Worm (Caenorhabditis elegans) whole organism, L2 larva: ENCODE data around the gene sri-61.
A peak's percentile ranks its signal among the peaks of the same experiment; 100 is the strongest.

Source experiments
- C34F6.9 ChIP-seq: fragments of 150-350 bp; optimal IDR thresholded peaks from 2 replicates; lab custom pipeline; 2014; ENCODE audit warnings: missing biosample characterization, missing genetic modification characterization
- Y55F3AM.14 ChIP-seq: fragments of 200-800 bp; sonication (Bioruptor generic); optimal IDR thresholded peaks from 2 replicates; lab custom pipeline; 2018; ENCODE audit warnings: mild to moderate bottlenecking, missing genetic modification characterization, missing compliant biosample characterization
- ZK546.5 ChIP-seq: sonication (generic microtip); optimal IDR thresholded peaks from 2 replicates; lab custom pipeline; 2017; ENCODE audit warnings: missing biosample characterization, missing genetic modification characterization
- alr-1 ChIP-seq: fragments of 150-350 bp; optimal IDR thresholded peaks from 2 replicates; lab custom pipeline; 2014; ENCODE audit warnings: missing biosample characterization, missing genetic modification characterization
- aly-2 ChIP-seq: fragments of 150-350 bp; optimal IDR thresholded peaks from 2 replicates; lab custom pipeline; 2014; ENCODE audit warnings: missing biosample characterization, missing genetic modification characterization
- ama-1 ChIP-seq: fragments of 150-350 bp; optimal IDR thresholded peaks from 2 replicates; lab custom pipeline; 2018; ENCODE audit warnings: inconsistent platforms
- blmp-1 ChIP-seq: sonication (generic microtip); optimal IDR thresholded peaks from 2 replicates; lab custom pipeline; 2017; ENCODE audit warnings: missing genetic modification characterization, mild to moderate bottlenecking, missing compliant biosample characterization, antibody characterized with exemption, moderate library complexity; ENCODE audit not compliant: insufficient read depth
- crh-2 ChIP-seq: sonication (generic microtip); optimal IDR thresholded peaks from 2 replicates; lab custom pipeline; 2017; ENCODE audit warnings: missing biosample characterization, missing genetic modification characterization
- dmd-4 ChIP-seq: sonication (generic microtip); optimal IDR thresholded peaks from 2 replicates; lab custom pipeline; 2017; ENCODE audit warnings: missing biosample characterization, missing genetic modification characterization
- elt-3 ChIP-seq: sonication (generic microtip); optimal IDR thresholded peaks from 2 replicates; lab custom pipeline; 2017; ENCODE audit warnings: missing biosample characterization, missing genetic modification characterization
- gmeb-1 ChIP-seq: fragments of 150-350 bp; optimal IDR thresholded peaks from 2 replicates; lab custom pipeline; 2014; ENCODE audit warnings: missing biosample characterization, missing genetic modification characterization
- lin-11 ChIP-seq: fragments of 150-350 bp; sonication (generic microtip); optimal IDR thresholded peaks from 2 replicates; lab custom pipeline; 2014; ENCODE audit warnings: missing biosample characterization, missing genetic modification characterization, inconsistent platforms, mixed read lengths
- lin-13 ChIP-seq: fragments of 150-350 bp; optimal IDR thresholded peaks from 2 replicates; lab custom pipeline; 2014; ENCODE audit warnings: missing biosample characterization, missing genetic modification reagents, missing genetic modification characterization
- lin-39 ChIP-seq: fragments of 150-350 bp; optimal IDR thresholded peaks from 2 replicates; lab custom pipeline; 2014; ENCODE audit warnings: missing biosample characterization, missing genetic modification reagents, missing genetic modification characterization
- lsy-2 ChIP-seq, 2 experiments: fragments of 150-350 bp in 1 of 2; sonication (generic microtip) in 1 of 2; optimal IDR thresholded peaks; 2 replicates each; lab custom pipeline; 2014 to 2017; ENCODE audit warnings: missing biosample characterization in 2 of 2, missing genetic modification characterization in 2 of 2
- mab-5 ChIP-seq: fragments of 150-350 bp; optimal IDR thresholded peaks from 2 replicates; lab custom pipeline; 2014; ENCODE audit warnings: missing biosample characterization, missing genetic modification characterization
- mbf-1 ChIP-seq: sonication (generic microtip); optimal IDR thresholded peaks from 2 replicates; lab custom pipeline; 2017; ENCODE audit warnings: missing biosample characterization, missing genetic modification characterization
- mdl-1 ChIP-seq, 2 experiments: fragments of 150-350 bp in 1 of 2; sonication (generic microtip) in 1 of 2; optimal IDR thresholded peaks; 2 replicates each; lab custom pipeline; 2017; ENCODE audit warnings: missing biosample characterization in 2 of 2, missing genetic modification characterization in 2 of 2
- nhr-10 ChIP-seq: sonication (generic microtip); optimal IDR thresholded peaks from 2 replicates; lab custom pipeline; 2017; ENCODE audit warnings: missing biosample characterization, missing genetic modification characterization
- nhr-11 ChIP-seq: fragments of 150-350 bp; optimal IDR thresholded peaks from 2 replicates; lab custom pipeline; 2014; ENCODE audit warnings: missing biosample characterization, missing genetic modification characterization
- nhr-129 ChIP-seq: fragments of 150-350 bp; optimal IDR thresholded peaks from 2 replicates; lab custom pipeline; 2014; ENCODE audit warnings: missing biosample characterization, missing genetic modification characterization
- nhr-21 ChIP-seq: fragments of 150-350 bp; optimal IDR thresholded peaks from 2 replicates; lab custom pipeline; 2014; ENCODE audit warnings: missing biosample characterization, missing genetic modification characterization
- nhr-23 ChIP-seq: fragments of 150-350 bp; optimal IDR thresholded peaks from 2 replicates; lab custom pipeline; 2014; ENCODE audit warnings: missing biosample characterization, missing genetic modification reagents, missing genetic modification characterization
- nhr-237 ChIP-seq: fragments of 150-350 bp; optimal IDR thresholded peaks from 2 replicates; lab custom pipeline; 2014; ENCODE audit warnings: missing biosample characterization, missing genetic modification characterization
- nhr-25 ChIP-seq: fragments of 150-350 bp; sonication (generic microtip); optimal IDR thresholded peaks from 3 replicates; lab custom pipeline; 2014; ENCODE audit warnings: missing biosample characterization, missing genetic modification characterization
- nhr-6 ChIP-seq: fragments of 150-350 bp; optimal IDR thresholded peaks from 2 replicates; lab custom pipeline; 2014; ENCODE audit warnings: missing biosample characterization, missing genetic modification characterization
- nhr-77 ChIP-seq: fragments of 150-350 bp; optimal IDR thresholded peaks from 2 replicates; lab custom pipeline; 2014; ENCODE audit warnings: missing biosample characterization, missing genetic modification characterization
- sem-4 ChIP-seq: fragments of 150-350 bp; optimal IDR thresholded peaks from 2 replicates; lab custom pipeline; 2014; ENCODE audit warnings: missing biosample characterization, missing genetic modification reagents, missing genetic modification characterization
- skn-1 ChIP-seq: sonication (generic microtip); optimal IDR thresholded peaks from 2 replicates; lab custom pipeline; 2017; ENCODE audit warnings: missing biosample characterization, missing genetic modification characterization
- sma-9 ChIP-seq, 2 experiments: fragments of 150-350 bp in 1 of 2; sonication (generic microtip) in 1 of 2; optimal IDR thresholded peaks; 2 replicates each; lab custom pipeline; 2014 to 2016; ENCODE audit warnings: missing genetic modification characterization in 2 of 2, mild to moderate bottlenecking in 1 of 2, missing biosample characterization in 1 of 2, missing compliant biosample characterization in 1 of 2, missing genetic modification reagents in 1 of 2, moderate library complexity in 1 of 2
- snpc-4 ChIP-seq: fragments of 150-350 bp; optimal IDR thresholded peaks from 2 replicates; lab custom pipeline; 2014; ENCODE audit warnings: missing biosample characterization, missing genetic modification characterization
- unc-55 ChIP-seq: fragments of 150-350 bp; sonication (generic microtip); optimal IDR thresholded peaks from 3 replicates; lab custom pipeline; 2014; ENCODE audit warnings: missing biosample characterization, missing genetic modification reagents, missing genetic modification characterization
- zag-1 ChIP-seq: fragments of 150-350 bp; optimal IDR thresholded peaks from 2 replicates; lab custom pipeline; 2014; ENCODE audit warnings: missing biosample characterization, missing genetic modification characterization
- ztf-11 ChIP-seq: sonication (generic microtip); optimal IDR thresholded peaks from 2 replicates; lab custom pipeline; 2017; ENCODE audit warnings: missing biosample characterization, missing genetic modification characterization
- ztf-4 ChIP-seq: fragments of 150-350 bp; optimal IDR thresholded peaks from 2 replicates; lab custom pipeline; 2014; ENCODE audit warnings: missing biosample characterization, missing genetic modification characterization

Gene sri-61

ce11 chrII:2709942-2710341 is 9.8 kb upstream of the sri-61 start, which contains the start of gene T05A8.1:
T05A8.1 (minus strand) TSS chrII:2710042.
- TF ChIP-seq nhr-10 (tag; lab: Kevin White, UChicago): no peak
- no peak for TF ChIP-seq blmp-1
- no peak for TF ChIP-seq zag-1 (tag; lab: Kevin White, UChicago)
- TF ChIP-seq ztf-11 (tag; lab: Kevin White, UChicago): no peak
- no peak for TF ChIP-seq lin-13 (GFP tag; lab: Kevin White, UChicago)
- TF ChIP-seq unc-55: no peak
- no peak for TF ChIP-seq ZK546.5 (tag; lab: Kevin White, UChicago)
- TF ChIP-seq mab-5 (tag; lab: Kevin White, UChicago): no peak
- TF ChIP-seq lin-39: no peak
- no peak for TF ChIP-seq alr-1
- no peak for TF ChIP-seq nhr-25 (tag; lab: Kevin White, UChicago)
- TF ChIP-seq nhr-77 (tag; lab: Kevin White, UChicago): no peak
- TF ChIP-seq, all 48 proteins: peak for 0

ce11 chrII:2707872-2708271 is 7.7 kb upstream of the sri-61 start, which contains the start of gene Y47G7B.2:
Y47G7B.2 (minus strand) TSS chrII:2708014.
- TF ChIP-seq nhr-129: peak; percentile 45
- TF ChIP-seq sma-9 (GFP tag; optimal IDR thresholded peaks at IDR 0.05; lab: Kevin White, UChicago): peak; percentile 37
- TF ChIP-seq sma-9 (tag; optimal IDR thresholded peaks at IDR 0.05; lab: Kevin White, UChicago): no peak
- no peak for TF ChIP-seq gmeb-1 (tag; lab: Kevin White, UChicago)
- TF ChIP-seq C34F6.9: peak; percentile 13
- TF ChIP-seq ama-1 (lab: Kevin White, UChicago): no peak
- TF ChIP-seq Y55F3AM.14 (GFP tag; lab: Kevin White, UChicago): no peak
- no peak for TF ChIP-seq crh-2 (tag; lab: Kevin White, UChicago)
- no peak for TF ChIP-seq zag-1 (tag; lab: Kevin White, UChicago)
- no peak for TF ChIP-seq aly-2 (tag; lab: Kevin White, UChicago)
- no peak for TF ChIP-seq elt-3
- TF ChIP-seq lin-13 (GFP tag; lab: Kevin White, UChicago): no peak
- peak; percentile 48 for TF ChIP-seq unc-55
- TF ChIP-seq, all 48 proteins: peak for 4

- TF ChIP-seq ztf-11 (tag; lab: Kevin White, UChicago) (no peak), nhr-21 (tag; lab: Kevin White, UChicago) (no peak), nhr-129 (no peak), lin-11 (tag; lab: Kevin White, UChicago) (no peak), lsy-2 (tag; optimal IDR thresholded peaks at IDR 0.05; lab: Kevin White, UChicago) (no peak), sma-9 (GFP tag; optimal IDR thresholded peaks at IDR 0.05; lab: Kevin White, UChicago) (no peak), sma-9 (tag; optimal IDR thresholded peaks at IDR 0.05; lab: Kevin White, UChicago) (no peak)
Observed at ce11 chrII:2705200-2705599, 5.1 kb upstream of the sri-61 start, which contains the start of gene srh-128. srh-128 (minus strand) TSS chrII:2705300.

- TF ChIP-seq nhr-11 (no peak), nhr-6 (tag; lab: Kevin White, UChicago) (no peak), aly-2 (tag; lab: Kevin White, UChicago) (no peak), ZK546.5 (tag; lab: Kevin White, UChicago) (no peak), ztf-4 (tag; lab: Kevin White, UChicago) (no peak), nhr-237 (tag; lab: Kevin White, UChicago) (no peak), skn-1 (tag; lab: Kevin White, UChicago) (no peak), sma-9 (GFP tag; optimal IDR thresholded peaks at IDR 0.05; lab: Kevin White, UChicago) (no peak), sma-9 (tag; optimal IDR thresholded peaks at IDR 0.05; lab: Kevin White, UChicago) (no peak), zag-1 (tag; lab: Kevin White, UChicago) (no peak), sem-4 (no peak), dmd-4 (tag; lab: Kevin White, UChicago) (no peak), alr-1 (no peak), lin-39 (no peak), mbf-1 (no peak), mdl-1 (tag; optimal IDR thresholded peaks at IDR 0.05; lab: Kevin White, UChicago) (no peak)
Observed at ce11 chrII:2702757-2703156, 2.6 kb upstream of the sri-61 start, which contains the start of gene sri-60. sri-60 (minus strand) TSS chrII:2702857.

ce11 chrII:2698378-2698777 is 1.8 kb downstream of the sri-61 start, which contains the start of gene sri-62:
sri-62 (minus strand) TSS chrII:2698478.
- TF ChIP-seq ztf-4 (tag; lab: Kevin White, UChicago) (no peak), nhr-129 (no peak), nhr-23 (tag; lab: Kevin White, UChicago) (no peak), snpc-4 (no peak), lin-39 (no peak), nhr-77 (tag; lab: Kevin White, UChicago) (no peak)
